Worm (Caenorhabditis elegans) whole organism, late embryonic: ENCODE results near the gene AH9.6.

Experiments
- F13H6.1 ChIP-seq: sonication (generic microtip); optimal IDR thresholded peaks from 2 replicates; lab custom pipeline; 2016; ENCODE audit warnings: missing genetic modification characterization, missing compliant biosample characterization
- gmeb-2 ChIP-seq: sonication (generic microtip); optimal IDR thresholded peaks from 2 replicates; lab custom pipeline; 2016; ENCODE audit warnings: missing genetic modification characterization, inconsistent platforms, missing compliant biosample characterization
- nhr-11 ChIP-seq: fragments of 150-350 bp; optimal IDR thresholded peaks from 2 replicates; lab custom pipeline; 2014; ENCODE audit warnings: missing biosample characterization, missing genetic modification characterization

DNA sequence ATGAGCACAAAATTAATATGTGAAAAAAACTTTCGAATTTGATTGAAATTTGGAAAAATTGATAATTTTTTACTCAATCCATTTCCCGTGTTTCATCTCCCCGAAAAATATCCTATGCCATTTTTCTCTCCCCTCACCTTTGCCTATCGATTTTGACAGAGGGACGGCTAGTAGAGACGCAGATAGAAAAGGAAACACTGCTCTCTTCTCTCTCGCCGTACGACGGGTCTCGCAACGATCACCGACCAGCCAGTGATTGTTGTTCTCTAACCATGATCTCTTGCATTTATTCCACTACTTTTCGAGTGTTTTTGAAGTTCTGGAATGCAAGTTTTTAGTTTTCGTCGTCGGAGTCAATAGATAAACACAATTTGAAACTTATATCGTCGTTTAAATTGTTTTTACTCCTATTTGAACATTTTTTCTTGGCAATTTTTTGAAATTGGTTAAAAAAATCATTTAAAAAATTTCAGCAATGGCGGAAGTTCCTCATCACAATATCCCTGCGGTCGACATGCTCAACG, 30.4 kb downstream of the AH9.6 start, which contains the start of gene vha-15:
- TF ChIP-seq F13H6.1 (tag; lab: Kevin White, UChicago) (no peak), gmeb-2 (tag; lab: Kevin White, UChicago) (no peak), nhr-11 (tag; lab: Kevin White, UChicago) (no peak)
